Worm (Caenorhabditis elegans) whole organism, late embryonic: ENCODE data around the gene F31F6.3.

Experiments used
- C08G9.2 ChIP-seq: sonication (generic microtip); optimal IDR thresholded peaks from 2 replicates; lab custom pipeline; 2016; ENCODE audit warnings: mild to moderate bottlenecking, missing genetic modification characterization, moderate library complexity, missing compliant biosample characterization
- C38D4.7 ChIP-seq: fragments of 200-800 bp; sonication (Bioruptor generic); optimal IDR thresholded peaks from 2 replicates; lab custom pipeline; 2018; ENCODE audit warnings: mild to moderate bottlenecking, missing genetic modification characterization, moderate library complexity, missing compliant biosample characterization
- F13H6.1 ChIP-seq: sonication (generic microtip); optimal IDR thresholded peaks from 2 replicates; lab custom pipeline; 2016; ENCODE audit warnings: missing genetic modification characterization, missing compliant biosample characterization
- K02D7.2 ChIP-seq: sonication (generic microtip); optimal IDR thresholded peaks from 2 replicates; lab custom pipeline; 2017; ENCODE audit warnings: mild to moderate bottlenecking, missing genetic modification characterization, missing compliant biosample characterization
- ahr-1 ChIP-seq: sonication (generic microtip); optimal IDR thresholded peaks from 2 replicates; lab custom pipeline; 2016; ENCODE audit warnings: missing genetic modification characterization, missing compliant biosample characterization
- ceh-14 ChIP-seq: sonication (generic microtip); optimal IDR thresholded peaks from 2 replicates; lab custom pipeline; 2016; ENCODE audit warnings: missing genotype, missing genetic modification characterization, missing compliant biosample characterization
- ceh-18 ChIP-seq: sonication (generic microtip); optimal IDR thresholded peaks from 2 replicates; lab custom pipeline; 2016; ENCODE audit warnings: missing genetic modification characterization, missing compliant biosample characterization
- ceh-19 ChIP-seq: fragments of 200-800 bp; sonication (Bioruptor generic); optimal IDR thresholded peaks from 2 replicates; lab custom pipeline; 2018; ENCODE audit warnings: mild to moderate bottlenecking, missing genetic modification characterization, missing compliant biosample characterization
- ceh-30 ChIP-seq: fragments of 150-350 bp; optimal IDR thresholded peaks from 2 replicates; lab custom pipeline; 2014; ENCODE audit warnings: missing biosample characterization, missing genetic modification characterization
- ceh-34 ChIP-seq: sonication (generic microtip); optimal IDR thresholded peaks from 2 replicates; lab custom pipeline; 2016; ENCODE audit warnings: mild to moderate bottlenecking, missing genetic modification characterization, missing compliant biosample characterization
- ceh-48 ChIP-seq: sonication (generic microtip); optimal IDR thresholded peaks from 2 replicates; lab custom pipeline; 2016; ENCODE audit warnings: missing genetic modification characterization, inconsistent platforms, missing compliant biosample characterization
- ceh-6 ChIP-seq: fragments of 200-800 bp; sonication (Bioruptor generic); optimal IDR thresholded peaks from 2 replicates; lab custom pipeline; 2018; ENCODE audit warnings: mild to moderate bottlenecking, missing genetic modification characterization, missing compliant biosample characterization
- che-1 ChIP-seq: sonication (generic microtip); optimal IDR thresholded peaks from 2 replicates; lab custom pipeline; 2016; ENCODE audit warnings: mild to moderate bottlenecking, missing genetic modification characterization, missing compliant biosample characterization
- dmd-4 ChIP-seq: sonication (generic microtip); optimal IDR thresholded peaks from 2 replicates; lab custom pipeline; 2016; ENCODE audit warnings: borderline replicate concordance, missing genetic modification characterization, missing compliant biosample characterization
- dve-1 ChIP-seq: sonication (generic microtip); optimal IDR thresholded peaks from 2 replicates; lab custom pipeline; 2017; ENCODE audit warnings: antibody characterized with exemption, mild to moderate bottlenecking, missing genetic modification characterization, missing compliant biosample characterization
- elt-4 ChIP-seq: sonication (generic microtip); optimal IDR thresholded peaks from 2 replicates; lab custom pipeline; 2016; ENCODE audit warnings: missing genetic modification characterization, missing compliant biosample characterization
- hlh-13 ChIP-seq: fragments of 200-800 bp; sonication (Bioruptor generic); optimal IDR thresholded peaks from 2 replicates; lab custom pipeline; 2018; ENCODE audit warnings: mild to moderate bottlenecking, missing genetic modification characterization, missing compliant biosample characterization
- hlh-6 ChIP-seq: sonication (generic microtip); optimal IDR thresholded peaks from 2 replicates; lab custom pipeline; 2016; ENCODE audit warnings: missing genotype, missing genetic modification characterization, missing compliant biosample characterization
- hlh-8 ChIP-seq: sonication (generic microtip); optimal IDR thresholded peaks from 2 replicates; lab custom pipeline; 2016; ENCODE audit warnings: missing genotype, missing genetic modification characterization, missing compliant biosample characterization
- lim-6 ChIP-seq: sonication (generic microtip); optimal IDR thresholded peaks from 2 replicates; lab custom pipeline; 2016; ENCODE audit warnings: missing genetic modification characterization, missing compliant biosample characterization
- madf-2 ChIP-seq: sonication (generic microtip); optimal IDR thresholded peaks from 2 replicates; lab custom pipeline; 2017; ENCODE audit warnings: missing genetic modification characterization, missing compliant biosample characterization
- mec-3 ChIP-seq: sonication (generic microtip); optimal IDR thresholded peaks from 2 replicates; lab custom pipeline; 2016; ENCODE audit warnings: borderline replicate concordance, missing genetic modification characterization, missing compliant biosample characterization
- nfya-1 ChIP-seq: sonication (generic microtip); optimal IDR thresholded peaks from 2 replicates; lab custom pipeline; 2017; ENCODE audit warnings: missing genetic modification characterization, mild to moderate bottlenecking, missing compliant biosample characterization, antibody characterized with exemption, moderate library complexity
- nhr-11 ChIP-seq: fragments of 150-350 bp; optimal IDR thresholded peaks from 2 replicates; lab custom pipeline; 2014; ENCODE audit warnings: missing biosample characterization, missing genetic modification characterization
- odd-2 ChIP-seq: sonication (generic microtip); optimal IDR thresholded peaks from 2 replicates; lab custom pipeline; 2017; ENCODE audit warnings: antibody characterized with exemption, mild to moderate bottlenecking, missing genetic modification characterization, missing compliant biosample characterization
- pat-9 ChIP-seq: fragments of 200-800 bp; sonication (Bioruptor generic); optimal IDR thresholded peaks from 2 replicates; lab custom pipeline; 2018; ENCODE audit warnings: mild to moderate bottlenecking, missing genetic modification characterization, moderate library complexity, missing compliant biosample characterization
- pax-1 ChIP-seq: fragments of 150-350 bp; optimal IDR thresholded peaks from 2 replicates; lab custom pipeline; 2014; ENCODE audit warnings: missing biosample characterization, missing genetic modification characterization
- pha-2 ChIP-seq: sonication (generic microtip); optimal IDR thresholded peaks from 2 replicates; lab custom pipeline; 2017; ENCODE audit warnings: mild to moderate bottlenecking, missing genetic modification characterization, missing compliant biosample characterization
- pha-4 ChIP-seq: fragments of 150-350 bp; optimal IDR thresholded peaks from 2 replicates; lab custom pipeline; 2018; ENCODE audit warnings: missing biosample characterization, missing genetic modification reagents, missing genetic modification characterization
- pros-1 ChIP-seq: fragments of 150-350 bp; optimal IDR thresholded peaks from 2 replicates; lab custom pipeline; 2014; ENCODE audit warnings: missing biosample characterization, missing genetic modification reagents, missing genetic modification characterization
- rnt-1 ChIP-seq: sonication (generic microtip); optimal IDR thresholded peaks from 2 replicates; lab custom pipeline; 2016; ENCODE audit warnings: missing genetic modification characterization, missing compliant biosample characterization
- sdc-2 ChIP-seq: sonication (generic microtip); optimal IDR thresholded peaks from 2 replicates; lab custom pipeline; 2016; ENCODE audit warnings: missing genotype, missing genetic modification characterization, missing compliant biosample characterization
- sox-2 ChIP-seq: fragments of 200-800 bp; sonication (Bioruptor generic); IDR thresholded peaks from 2 replicates; pipeline ENCODE4 v1.3.6; 2022; ENCODE audit warnings: missing genetic modification reagents, missing genetic modification characterization, missing compliant biosample characterization
- tbx-2 ChIP-seq: sonication (generic microtip); optimal IDR thresholded peaks from 2 replicates; lab custom pipeline; 2016; ENCODE audit warnings: missing genetic modification characterization, missing compliant biosample characterization
- unc-55 ChIP-seq: sonication (generic microtip); optimal IDR thresholded peaks from 2 replicates; lab custom pipeline; 2017; ENCODE audit warnings: missing biosample characterization, missing genetic modification reagents, missing genetic modification characterization
- zip-5 ChIP-seq: sonication (generic microtip); optimal IDR thresholded peaks from 2 replicates; lab custom pipeline; 2016; ENCODE audit warnings: missing genetic modification characterization, missing compliant biosample characterization
- ztf-16 ChIP-seq: sonication (generic microtip); optimal IDR thresholded peaks from 2 replicates; lab custom pipeline; 2017; ENCODE audit warnings: missing genetic modification characterization, missing compliant biosample characterization

Gene F31F6.3

ce11 chrX:14853712-14854217 is 18.9 kb downstream of the F31F6.3 start, which contains the start of the genes C27C12.1 and C27C12.4 (continued):
- no peak for TF ChIP-seq C38D4.7 (GFP tag; lab: Kevin White, UChicago)

- no peak for TF ChIP-seq C08G9.2 (tag; lab: Kevin White, UChicago)
- TF ChIP-seq ceh-14 (tag; lab: Kevin White, UChicago), result no peak
- TF ChIP-seq odd-2 (tag; lab: Kevin White, UChicago), result no peak
- no peak for TF ChIP-seq ceh-19
- no peak for TF ChIP-seq mec-3 (tag; lab: Kevin White, UChicago)
- no peak for TF ChIP-seq elt-4 (tag; lab: Kevin White, UChicago)
- no peak for TF ChIP-seq ahr-1 (tag; lab: Kevin White, UChicago)
- no peak for TF ChIP-seq nhr-11 (tag; lab: Kevin White, UChicago)
- TF ChIP-seq ceh-34 (tag; lab: Kevin White, UChicago), result no peak
- no peak for TF ChIP-seq hlh-13 (GFP tag; lab: Kevin White, UChicago)
- TF ChIP-seq, all 69 proteins: peak for 0
Measured at ce11 chrX:14851904-14852303, 20.8 kb downstream of the F31F6.3 start.

ce11 chrX:14849054-14849453 is 23.6 kb downstream of the F31F6.3 start, which contains the start of gene acd-3:
Gene acd-3, plus strand, starts transcription at chrX:14849275.
- TF ChIP-seq dve-1 (no peak), pha-4 (tag; lab: Kevin White, UChicago) (no peak), rnt-1 (tag; lab: Kevin White, UChicago) (no peak), nfya-1 (tag; lab: Kevin White, UChicago) (no peak), dmd-4 (no peak), C38D4.7 (GFP tag; lab: Kevin White, UChicago) (no peak), ceh-30 (no peak), hlh-8 (no peak), lim-6 (tag; lab: Kevin White, UChicago) (no peak), sox-2 (GFP tag; lab: Robert Waterston, UW) (no peak), pros-1 (tag; lab: Kevin White, UChicago) (no peak)
- TF ChIP-seq, all 69 proteins: peak for 0

- TF ChIP-seq hlh-13 (GFP tag; lab: Kevin White, UChicago) (no peak), ceh-30 (no peak), F13H6.1 (tag; lab: Kevin White, UChicago) (no peak), ztf-16 (no peak), lim-6 (tag; lab: Kevin White, UChicago) (no peak), tbx-2 (no peak), rnt-1 (tag; lab: Kevin White, UChicago) (no peak), pat-9 (no peak), hlh-6 (tag; lab: Kevin White, UChicago) (no peak), unc-55 (GFP tag; lab: Kevin White, UChicago) (no peak), pha-4 (tag; lab: Kevin White, UChicago) (no peak), che-1 (tag; lab: Kevin White, UChicago) (no peak), odd-2 (tag; lab: Kevin White, UChicago) (no peak), nfya-1 (tag; lab: Kevin White, UChicago) (no peak), sdc-2 (tag; lab: Kevin White, UChicago) (no peak), madf-2 (no peak), pax-1 (tag; lab: Kevin White, UChicago) (no peak), ceh-18 (tag; lab: Kevin White, UChicago) (no peak)
Measured at ce11 chrX:14845637-14846036, 27.0 kb downstream of the F31F6.3 start, which contains the start of gene egrh-1. Gene egrh-1, plus strand, starts transcription at chrX:14845937.

ce11 chrX:14844481-14844880 is 28.2 kb downstream of the F31F6.3 start:
- no peak for TF ChIP-seq pha-2
- no peak for TF ChIP-seq odd-2 (tag; lab: Kevin White, UChicago)
- TF ChIP-seq ceh-6 (GFP tag; lab: Kevin White, UChicago), result no peak
- no peak for TF ChIP-seq nhr-11 (tag; lab: Kevin White, UChicago)
- TF ChIP-seq dve-1, result no peak
- no peak for TF ChIP-seq K02D7.2 (tag; lab: Kevin White, UChicago)
- no peak for TF ChIP-seq ceh-48 (tag; lab: Kevin White, UChicago)
- no peak for TF ChIP-seq zip-5 (tag; lab: Kevin White, UChicago)
- TF ChIP-seq pros-1 (tag; lab: Kevin White, UChicago), result no peak
